Fruit fly (Drosophila melanogaster) whole organism, embryonic: Measurements from ENCODE around the gene His3.3B.

Experiments
- Awh ChIP-seq: fragments of 200-800 bp; sonication (Bioruptor generic); IDR thresholded peaks from 2 replicates; pipeline ENCODE4, ENCODE4 v1.3.6; 2022; ENCODE audit warnings: missing biosample characterization, missing genetic modification characterization
- Bgb ChIP-seq: fragments of 200-800 bp; sonication (Bioruptor generic); IDR thresholded peaks from 2 replicates; pipeline ENCODE4 v1.3.6; 2022; ENCODE audit warnings: missing biosample characterization, missing genetic modification characterization; ENCODE audit not compliant: partially characterized antibody
- CG10267 ChIP-seq: fragments of 200-800 bp; sonication (Bioruptor generic); optimal IDR thresholded peaks from 2 replicates; lab custom pipeline; 2018; ENCODE audit warnings: missing biosample characterization, mild to moderate bottlenecking, missing genetic modification characterization, moderate library complexity
- CG10321 ChIP-seq: fragments of 200-800 bp; sonication (Bioruptor generic); IDR thresholded peaks from 2 replicates; pipeline ENCODE4 v1.3.6; 2022; ENCODE audit warnings: missing biosample characterization, missing genetic modification characterization
- CG11723 ChIP-seq: fragments of 200-800 bp; sonication (Bioruptor generic); optimal IDR thresholded peaks from 2 replicates; lab custom pipeline; 2017; ENCODE audit warnings: missing biosample characterization, mild to moderate bottlenecking, missing genetic modification characterization
- CG12391 ChIP-seq: fragments of 200-800 bp; sonication (Bioruptor generic); optimal IDR thresholded peaks from 3 replicates; lab custom pipeline; 2018; ENCODE audit warnings: missing biosample characterization, mild to moderate bottlenecking, missing genetic modification characterization, moderate library complexity
- CG13894 ChIP-seq: fragments of 200-800 bp; sonication (Bioruptor generic); optimal IDR thresholded peaks from 3 replicates; lab custom pipeline; 2018; ENCODE audit warnings: missing biosample characterization, mild to moderate bottlenecking, missing genetic modification characterization, moderate library complexity
- CG14441 ChIP-seq: fragments of 200-800 bp; sonication (Bioruptor generic); IDR thresholded peaks from 2 replicates; pipeline ENCODE4 v1.3.6; 2022; ENCODE audit warnings: missing biosample characterization, missing genetic modification characterization
- CG14860 ChIP-seq: fragments of 200-800 bp; sonication (Bioruptor generic); IDR thresholded peaks from 3 replicates; pipeline ENCODE4 v1.3.6; 2022; ENCODE audit warnings: missing biosample characterization, missing genetic modification characterization; ENCODE audit not compliant: partially characterized antibody
- CG1529 ChIP-seq: fragments of 200-800 bp; sonication (Bioruptor generic); optimal IDR thresholded peaks from 3 replicates; lab custom pipeline; 2018; ENCODE audit warnings: missing biosample characterization, missing genetic modification characterization
- CG16813 ChIP-seq: fragments of 200-800 bp; sonication (Bioruptor generic); IDR thresholded peaks from 3 replicates; pipeline ENCODE4 v1.3.6; 2022; ENCODE audit warnings: missing biosample characterization, missing genetic modification characterization; ENCODE audit not compliant: partially characterized antibody
- CG16815 ChIP-seq: fragments of 200-800 bp; sonication (Bioruptor generic); optimal IDR thresholded peaks from 3 replicates; lab custom pipeline; 2017; ENCODE audit warnings: missing biosample characterization, mild to moderate bottlenecking, missing genetic modification characterization
- CG2875 ChIP-seq: fragments of 200-800 bp; sonication (Bioruptor generic); optimal IDR thresholded peaks from 2 replicates; lab custom pipeline; 2017; ENCODE audit warnings: missing biosample characterization, mild to moderate bottlenecking, missing genetic modification characterization, missing genetic modification reagents
- CG2889 ChIP-seq: fragments of 200-800 bp; sonication (Bioruptor generic); IDR thresholded peaks from 3 replicates; pipeline ENCODE4 v1.3.6; 2022; ENCODE audit warnings: missing biosample characterization, missing genetic modification characterization
- CG30020 ChIP-seq: fragments of 200-800 bp; optimal IDR thresholded peaks from 2 replicates; lab custom pipeline; 2019; ENCODE audit warnings: missing biosample characterization, mild to moderate bottlenecking, missing genetic modification characterization, moderate library complexity
- CG31365 ChIP-seq: fragments of 200-800 bp; sonication (Bioruptor generic); optimal IDR thresholded peaks from 2 replicates; lab custom pipeline; 2018; ENCODE audit warnings: missing biosample characterization, mild to moderate bottlenecking, missing genetic modification characterization
- CG32767 ChIP-seq: fragments of 200-800 bp; sonication (Bioruptor generic); IDR thresholded peaks from 2 replicates; pipeline ENCODE4 v1.3.6; 2022; ENCODE audit warnings: missing biosample characterization, missing genetic modification characterization
- CG4424 ChIP-seq: fragments of 200-800 bp; sonication (Bioruptor generic); optimal IDR thresholded peaks from 3 replicates; lab custom pipeline; 2016; ENCODE audit warnings: missing biosample characterization, missing genetic modification characterization
- CG4617 ChIP-seq: fragments of 200-800 bp; sonication (Bioruptor generic); optimal IDR thresholded peaks from 3 replicates; lab custom pipeline; 2016; ENCODE audit warnings: missing biosample characterization, missing genetic modification characterization, borderline replicate concordance
- CG4707 ChIP-seq: fragments of 200-800 bp; sonication (Bioruptor generic); optimal IDR thresholded peaks from 2 replicates; lab custom pipeline; 2018; ENCODE audit warnings: missing biosample characterization, mild to moderate bottlenecking, missing genetic modification characterization, moderate library complexity
- CG4854 ChIP-seq: fragments of 200-800 bp; sonication (Bioruptor generic); optimal IDR thresholded peaks from 2 replicates; lab custom pipeline; 2016; ENCODE audit warnings: missing biosample characterization, missing genetic modification characterization, inconsistent platforms
- CG6791 ChIP-seq: fragments of 200-800 bp; sonication (Bioruptor generic); IDR thresholded peaks from 3 replicates; pipeline ENCODE4 v1.3.6; 2022; ENCODE audit warnings: missing biosample characterization, missing genetic modification characterization; ENCODE audit not compliant: partially characterized antibody
- CG7271 ChIP-seq: fragments of 200-800 bp; sonication (Bioruptor generic); optimal IDR thresholded peaks from 2 replicates; lab custom pipeline; 2018; ENCODE audit warnings: missing biosample characterization, mild to moderate bottlenecking, missing genetic modification characterization, moderate library complexity
- CG8290 ChIP-seq, 3 experiments: fragments of 200-800 bp; sonication (Bioruptor generic); optimal IDR thresholded peaks; 2 replicates each; lab custom pipeline; 2016 to 2019; ENCODE audit warnings: missing biosample characterization in 3 of 3, missing genetic modification characterization in 3 of 3, mild to moderate bottlenecking in 2 of 3, moderate library complexity in 1 of 3
- CG8944 ChIP-seq: fragments of 200-800 bp; sonication (Bioruptor generic); optimal IDR thresholded peaks from 3 replicates; lab custom pipeline; 2016; ENCODE audit warnings: missing biosample characterization, missing genetic modification characterization
- CG9876 ChIP-seq: fragments of 200-800 bp; sonication (Bioruptor generic); optimal IDR thresholded peaks from 2 replicates; lab custom pipeline; 2016; ENCODE audit warnings: missing biosample characterization, missing genetic modification characterization
- Dip2 ChIP-seq: fragments of 200-800 bp; sonication (Bioruptor generic); IDR thresholded peaks from 2 replicates; pipeline ENCODE4 v1.3.6; 2022; ENCODE audit warnings: missing biosample characterization, missing genetic modification characterization
- Doc3 ChIP-seq: fragments of 200-800 bp; sonication (Bioruptor generic); IDR thresholded peaks from 3 replicates; pipeline ENCODE4 v1.3.6; 2022; ENCODE audit warnings: missing biosample characterization, missing genetic modification characterization; ENCODE audit not compliant: partially characterized antibody
- E2f1 ChIP-seq: fragments of 200-800 bp; sonication (Bioruptor generic); IDR thresholded peaks from 2 replicates; pipeline ENCODE4 v1.3.6; 2022; ENCODE audit warnings: missing biosample characterization, missing genetic modification characterization
- Hr3 ChIP-seq: fragments of 200-800 bp; sonication (Bioruptor generic); optimal IDR thresholded peaks from 3 replicates; lab custom pipeline; 2016; ENCODE audit warnings: missing biosample characterization, missing genetic modification characterization
- Nf-YC ChIP-seq: fragments of 200-800 bp; optimal IDR thresholded peaks from 3 replicates; lab custom pipeline; 2019; ENCODE audit warnings: missing biosample characterization, mild to moderate bottlenecking, missing genetic modification characterization, moderate library complexity
- Ptx1 ChIP-seq: fragments of 200-800 bp; sonication (Bioruptor generic); IDR thresholded peaks from 2 replicates; pipeline ENCODE4 v1.3.6; 2022; ENCODE audit warnings: missing biosample characterization, missing genetic modification characterization
- Scr ChIP-seq: fragments of 200-800 bp; sonication (Bioruptor generic); IDR thresholded peaks from 2 replicates; pipeline ENCODE4 v1.3.6; 2022; ENCODE audit warnings: missing biosample characterization, missing genetic modification characterization; ENCODE audit not compliant: partially characterized antibody
- az2 ChIP-seq: fragments of 200-800 bp; sonication (Bioruptor generic); optimal IDR thresholded peaks from 3 replicates; lab custom pipeline; 2016; ENCODE audit warnings: missing biosample characterization, missing genetic modification characterization
- bbx ChIP-seq: fragments of 200-800 bp; sonication (Bioruptor generic); IDR thresholded peaks from 2 replicates; pipeline ENCODE4 v1.3.6; 2022; ENCODE audit warnings: missing biosample characterization, missing genetic modification characterization; ENCODE audit not compliant: partially characterized antibody
- dmrt99B ChIP-seq: fragments of 200-800 bp; sonication (Bioruptor generic); optimal IDR thresholded peaks from 2 replicates; lab custom pipeline; 2018; ENCODE audit warnings: missing biosample characterization, mild to moderate bottlenecking, missing genetic modification characterization, moderate library complexity
- gcm2 ChIP-seq: fragments of 200-800 bp; sonication (Bioruptor generic); optimal IDR thresholded peaks from 2 replicates; lab custom pipeline; 2016; ENCODE audit warnings: missing biosample characterization, missing genetic modification characterization
- gro ChIP-seq: fragments of 200-800 bp; sonication (Bioruptor generic); optimal IDR thresholded peaks from 2 replicates; lab custom pipeline; 2016; ENCODE audit warnings: missing biosample characterization, missing genetic modification characterization
- lola ChIP-seq, 3 experiments: fragments of >200 bp in 2 of 3; fragments of 200-800 bp in 1 of 3; sonication (Bioruptor generic) in 1 of 3; optimal IDR thresholded peaks; 2 replicates each; lab custom pipeline; 2017 to 2019; ENCODE audit warnings: missing biosample characterization in 3 of 3, missing genetic modification characterization in 3 of 3, mild to moderate bottlenecking in 1 of 3, moderate library complexity in 1 of 3
- nerfin-2 ChIP-seq: fragments of 200-800 bp; sonication (Bioruptor generic); IDR thresholded peaks from 2 replicates; pipeline ENCODE4 v1.3.6; 2022; ENCODE audit warnings: missing biosample characterization, missing genetic modification characterization; ENCODE audit not compliant: partially characterized antibody
- nmo ChIP-seq: fragments of 200-800 bp; sonication (Bioruptor generic); optimal IDR thresholded peaks from 2 replicates; lab custom pipeline; 2018; ENCODE audit warnings: missing biosample characterization, mild to moderate bottlenecking, missing genetic modification characterization, moderate library complexity
- prd ChIP-seq, 3 experiments: fragments of >200 bp in 2 of 3; fragments of 200-800 bp in 1 of 3; sonication (Bioruptor generic) in 1 of 3; optimal IDR thresholded peaks in 2 of 3; IDR thresholded peaks in 1 of 3; 2 replicates in 2 of 3; 3 replicates in 1 of 3; pipeline versions ENCODE4 v1.3.6 to Lab custom; 2017 to 2022; ENCODE audit warnings: missing biosample characterization in 1 of 3, missing genetic modification characterization in 1 of 3
- slbo ChIP-seq: fragments of 200-800 bp; sonication (Bioruptor generic); IDR thresholded peaks from 2 replicates; pipeline ENCODE4 v1.3.6; 2022; ENCODE audit warnings: missing biosample characterization, missing genetic modification characterization
- slp2 ChIP-seq: fragments of 200-800 bp; sonication (Bioruptor generic); optimal IDR thresholded peaks from 2 replicates; lab custom pipeline; 2016; ENCODE audit warnings: missing biosample characterization, missing genetic modification characterization
- sna ChIP-seq: fragments of 200-800 bp; sonication (Bioruptor generic); IDR thresholded peaks from 2 replicates; pipeline ENCODE4 v1.3.6; 2022; ENCODE audit warnings: missing biosample characterization, missing genetic modification characterization; ENCODE audit not compliant: partially characterized antibody
- tgo ChIP-seq: fragments of 200-800 bp; sonication (Bioruptor generic); IDR thresholded peaks from 3 replicates; pipeline ENCODE4 v1.3.6; 2022; ENCODE audit warnings: missing biosample characterization, missing genetic modification characterization
- toy ChIP-seq: fragments of 200-800 bp; sonication (Bioruptor generic); IDR thresholded peaks from 2 replicates; pipeline ENCODE4 v1.3.6; 2022; ENCODE audit warnings: missing biosample characterization, missing genetic modification characterization
- zen2 ChIP-seq: fragments of 200-800 bp; sonication (Bioruptor generic); IDR thresholded peaks from 3 replicates; pipeline ENCODE4 v1.3.6; 2022; ENCODE audit warnings: missing biosample characterization, missing genetic modification characterization; ENCODE audit not compliant: partially characterized antibody
- zfh2 ChIP-seq: fragments of 200-800 bp; sonication (Bioruptor generic); optimal IDR thresholded peaks from 2 replicates; lab custom pipeline; 2016; ENCODE audit warnings: missing biosample characterization, missing genetic modification characterization

The His3.3B gene

dm6 chrX:9163110-9163509, 6.6 kb upstream of the His3.3B start, which contains the start of gene mei-P26 (continued):
- peak; percentile 90 for TF ChIP-seq bbx
- no peak for TF ChIP-seq CG10321 (GFP tag; lab: Robert Waterston, UW)
- peak; percentile 79 for TF ChIP-seq zen2 (GFP tag; lab: Robert Waterston, UW)
- TF ChIP-seq dmrt99B (tag; lab: Kevin White, UChicago): no peak
- no peak for TF ChIP-seq lola (GFP tag; optimal IDR thresholded peaks at IDR 0.05; lab: Kevin White, UChicago)
- TF ChIP-seq Scr: peak; percentile 85
- TF ChIP-seq CG10267 (tag; lab: Kevin White, UChicago): no peak
- no peak for TF ChIP-seq Dip2 (GFP tag; lab: Robert Waterston, UW)
- TF ChIP-seq CG4617: peak; percentile 6
- TF ChIP-seq az2 (GFP tag; lab: Kevin White, UChicago): no peak
- TF ChIP-seq gcm2 (GFP tag; lab: Kevin White, UChicago): no peak
- no peak for TF ChIP-seq CG4854
- TF ChIP-seq CG7271 (tag; lab: Kevin White, UChicago): no peak
- peak; percentile 60; the same call in 1 of the 2 replicates for TF ChIP-seq sna (GFP tag; lab: Robert Waterston, UW)
- TF ChIP-seq CG16815 (GFP tag; lab: Kevin White, UChicago): no peak
- no peak for TF ChIP-seq zfh2 (GFP tag; lab: Kevin White, UChicago)
- no peak for TF ChIP-seq CG30020 (tag; lab: Kevin White, UChicago)
- TF ChIP-seq toy (GFP tag; lab: Robert Waterston, UW): no peak
- TF ChIP-seq CG4707 (GFP tag; lab: Kevin White, UChicago): no peak
- TF ChIP-seq CG8290 (GFP tag; optimal IDR thresholded peaks at IDR 0.05; lab: Kevin White, UChicago): no peak
- TF ChIP-seq CG8290 (tag; optimal IDR thresholded peaks at IDR 0.05; lab: Kevin White, UChicago): peak in 1 of 2 experiments; percentile 38
- TF ChIP-seq Doc3: peak; percentile 61
- TF ChIP-seq CG1529 (GFP tag; lab: Kevin White, UChicago): no peak
- TF ChIP-seq Hr3 (GFP tag; lab: Kevin White, UChicago): no peak
- no peak for TF ChIP-seq Nf-YC (tag; lab: Kevin White, UChicago)
- no peak for TF ChIP-seq Ptx1
- TF ChIP-seq CG12391 (tag; lab: Kevin White, UChicago): peak; percentile 12
- no peak for TF ChIP-seq CG14441
- peak; percentile 38 for TF ChIP-seq CG13894 (tag; lab: Kevin White, UChicago)
- TF ChIP-seq prd (optimal IDR thresholded peaks at IDR 0.05; lab: Kevin White, UChicago): no peak
- TF ChIP-seq prd (GFP tag; IDR thresholded peaks at IDR 0.05; lab: Robert Waterston, UW): no peak
- no peak for TF ChIP-seq CG11723
- TF ChIP-seq CG2875 (GFP tag; lab: Kevin White, UChicago): no peak
- no peak for TF ChIP-seq CG31365 (tag; lab: Kevin White, UChicago)
- no peak for TF ChIP-seq Awh (GFP tag; lab: Robert Waterston, UW)
- no peak for TF ChIP-seq gro (GFP tag; lab: Kevin White, UChicago)
- peak; percentile 78 for TF ChIP-seq CG16813
- no peak for TF ChIP-seq tgo
- peak; percentile 73 for TF ChIP-seq nerfin-2 (GFP tag; lab: Robert Waterston, UW)
- no peak; the same call in 1 of the 2 replicates for TF ChIP-seq CG32767
- TF ChIP-seq E2f1 (GFP tag; lab: Robert Waterston, UW): no peak
- no peak for TF ChIP-seq slbo (GFP tag; lab: Robert Waterston, UW)
- TF ChIP-seq CG2889: no peak
- no peak for TF ChIP-seq CG4424 (GFP tag; lab: Kevin White, UChicago)
- TF ChIP-seq slp2: no peak
- TF ChIP-seq CG6791 (GFP tag; lab: Robert Waterston, UW): peak; percentile 88
- TF ChIP-seq CG14860 (GFP tag; lab: Robert Waterston, UW): peak; percentile 76
- TF ChIP-seq CG9876 (GFP tag; lab: Kevin White, UChicago): no peak
- no peak for TF ChIP-seq CG8944 (GFP tag; lab: Kevin White, UChicago)
- peak; percentile 91 for TF ChIP-seq Bgb (GFP tag; lab: Robert Waterston, UW)
- TF ChIP-seq nmo (GFP tag; lab: Kevin White, UChicago): no peak
